Fruit fly (Drosophila melanogaster) whole organism, prepupa: ENCODE data around the gene Psa.

Source experiments
- Blimp-1 ChIP-seq: fragments of 200-800 bp; sonication (Bioruptor generic); optimal IDR thresholded peaks from 3 replicates; lab custom pipeline; 2017; ENCODE audit warnings: missing biosample characterization, missing genetic modification characterization, mild to moderate bottlenecking, moderate library complexity, missing genetic modification reagents
- CG10631 ChIP-seq: fragments of 200-800 bp; sonication (Bioruptor generic); optimal IDR thresholded peaks from 2 replicates; lab custom pipeline; 2016; ENCODE audit warnings: missing biosample characterization, missing genetic modification characterization
- CG10669 ChIP-seq: fragments of 200-800 bp; sonication (Bioruptor generic); optimal IDR thresholded peaks from 3 replicates; lab custom pipeline; 2018; ENCODE audit warnings: missing biosample characterization, mild to moderate bottlenecking, missing genetic modification characterization, moderate library complexity
- CG11294 ChIP-seq: fragments of 200-800 bp; sonication (Bioruptor generic); IDR thresholded peaks from 2 replicates; pipeline ENCODE4 v1.3.6; 2022; ENCODE audit warnings: missing biosample characterization, missing genetic modification characterization
- CG11762 ChIP-seq: fragments of 200-800 bp; sonication (Bioruptor generic); optimal IDR thresholded peaks from 3 replicates; lab custom pipeline; 2016; ENCODE audit warnings: missing biosample characterization, missing genetic modification characterization; ENCODE audit not compliant: insufficient read depth
- CG11902 ChIP-seq: fragments of 200-800 bp; sonication (Bioruptor generic); optimal IDR thresholded peaks from 3 replicates; lab custom pipeline; 2016; ENCODE audit warnings: missing biosample characterization, missing genetic modification characterization
- CG15336 ChIP-seq: fragments of 200-800 bp; sonication (Bioruptor generic); IDR thresholded peaks from 2 replicates; pipeline ENCODE4 v1.3.6; 2022; ENCODE audit warnings: missing biosample characterization, missing genetic modification characterization
- CG1621 ChIP-seq: fragments of 200-800 bp; sonication (Bioruptor generic); optimal IDR thresholded peaks from 3 replicates; lab custom pipeline; 2018; ENCODE audit warnings: missing biosample characterization, mild to moderate bottlenecking, missing genetic modification characterization
- CG16779 ChIP-seq: fragments of 200-800 bp; sonication (Bioruptor generic); optimal IDR thresholded peaks from 3 replicates; lab custom pipeline; 2017; ENCODE audit warnings: missing biosample characterization, mild to moderate bottlenecking, missing genetic modification characterization
- CG3032 ChIP-seq: fragments of 200-800 bp; optimal IDR thresholded peaks from 2 replicates; lab custom pipeline; 2019; ENCODE audit warnings: missing biosample characterization, mild to moderate bottlenecking, missing genetic modification characterization, moderate library complexity
- CG31627 ChIP-seq: fragments of 200-800 bp; sonication (Bioruptor generic); optimal IDR thresholded peaks from 3 replicates; lab custom pipeline; 2016; ENCODE audit warnings: missing biosample characterization, missing genetic modification characterization
- CG32006 ChIP-seq: fragments of 200-800 bp; sonication (Bioruptor generic); optimal IDR thresholded peaks from 3 replicates; lab custom pipeline; 2017; ENCODE audit warnings: missing biosample characterization, mild to moderate bottlenecking, missing genetic modification characterization
- CG34406 ChIP-seq: fragments of 200-800 bp; sonication (Bioruptor generic); optimal IDR thresholded peaks from 3 replicates; lab custom pipeline; 2016; ENCODE audit warnings: missing biosample characterization, missing genetic modification characterization
- CG3919 ChIP-seq: fragments of 200-800 bp; sonication (Bioruptor generic); optimal IDR thresholded peaks from 3 replicates; lab custom pipeline; 2016; ENCODE audit warnings: missing biosample characterization, missing genetic modification characterization
- CG4318 ChIP-seq: fragments of 200-800 bp; sonication (Bioruptor generic); optimal IDR thresholded peaks from 3 replicates; lab custom pipeline; 2017; ENCODE audit warnings: missing biosample characterization, mild to moderate bottlenecking, missing genetic modification characterization
- CG6163 ChIP-seq: fragments of 200-800 bp; sonication (Bioruptor generic); IDR thresholded peaks from 3 replicates; pipeline ENCODE4 v1.3.6; 2022; ENCODE audit warnings: missing biosample characterization, missing genetic modification characterization
- CG6808 ChIP-seq: fragments of 200-800 bp; sonication (Bioruptor generic); optimal IDR thresholded peaks from 3 replicates; lab custom pipeline; 2017; ENCODE audit warnings: missing biosample characterization, missing genetic modification characterization, mild to moderate bottlenecking, moderate library complexity, missing genetic modification reagents
- CG6854 ChIP-seq: fragments of 200-800 bp; sonication (Bioruptor generic); optimal IDR thresholded peaks from 2 replicates; lab custom pipeline; 2017; ENCODE audit warnings: missing biosample characterization, mild to moderate bottlenecking, missing genetic modification characterization
- CG7368 ChIP-seq: fragments of 200-800 bp; sonication (Bioruptor generic); optimal IDR thresholded peaks from 3 replicates; lab custom pipeline; 2016; ENCODE audit warnings: missing biosample characterization, missing genetic modification characterization
- CG8119 ChIP-seq: fragments of 200-800 bp; sonication (Bioruptor generic); IDR thresholded peaks from 3 replicates; pipeline ENCODE4 v1.3.6; 2022; ENCODE audit warnings: missing biosample characterization, missing genetic modification characterization
- CG8319 ChIP-seq: fragments of 200-800 bp; sonication (Bioruptor generic); optimal IDR thresholded peaks from 3 replicates; lab custom pipeline; 2016; ENCODE audit warnings: missing biosample characterization, missing genetic modification characterization
- CG8632 ChIP-seq: fragments of 200-800 bp; sonication (Bioruptor generic); optimal IDR thresholded peaks from 3 replicates; lab custom pipeline; 2016; ENCODE audit warnings: missing biosample characterization, missing genetic modification characterization
- CG9139 ChIP-seq: fragments of 200-800 bp; sonication (Bioruptor generic); optimal IDR thresholded peaks from 3 replicates; lab custom pipeline; 2017; ENCODE audit warnings: missing biosample characterization, mild to moderate bottlenecking, missing genetic modification characterization
- Eip78C ChIP-seq: fragments of 200-800 bp; sonication (Bioruptor generic); peaks from one replicate; lab custom pipeline; 2016; ENCODE audit warnings: missing biosample characterization, missing genetic modification characterization
- Eip93F ChIP-seq: fragments of 200-800 bp; sonication (Bioruptor generic); optimal IDR thresholded peaks from 2 replicates; lab custom pipeline; 2016; ENCODE audit warnings: missing biosample characterization, mild to moderate bottlenecking, missing genetic modification characterization
- Ets21C ChIP-seq: fragments of 200-800 bp; sonication (Bioruptor generic); optimal IDR thresholded peaks from 3 replicates; lab custom pipeline; 2016; ENCODE audit warnings: missing biosample characterization, missing genetic modification characterization
- Ets96B ChIP-seq: fragments of 200-800 bp; optimal IDR thresholded peaks from 2 replicates; lab custom pipeline; 2019; ENCODE audit warnings: missing biosample characterization, mild to moderate bottlenecking, missing genetic modification characterization, moderate library complexity
- Gug ChIP-seq: fragments of 200-800 bp; sonication (Bioruptor generic); IDR thresholded peaks from 2 replicates; pipeline ENCODE4 v1.3.6; 2022; ENCODE audit warnings: missing biosample characterization, missing genetic modification characterization
- Hr38 ChIP-seq: sonication (Bioruptor generic); optimal IDR thresholded peaks from 2 replicates; lab custom pipeline; 2016; ENCODE audit warnings: missing biosample characterization, missing genetic modification characterization
- Hr39 ChIP-seq: fragments of 200-800 bp; sonication (Bioruptor generic); optimal IDR thresholded peaks from 2 replicates; lab custom pipeline; 2016; ENCODE audit warnings: missing biosample characterization, missing genetic modification characterization
- Hr4 ChIP-seq: fragments of 200-800 bp; sonication (Bioruptor generic); optimal IDR thresholded peaks from 3 replicates; lab custom pipeline; 2016; ENCODE audit warnings: missing biosample characterization, missing genetic modification characterization
- Lpt ChIP-seq: fragments of 200-800 bp; sonication (Bioruptor generic); optimal IDR thresholded peaks from 3 replicates; lab custom pipeline; 2016; ENCODE audit warnings: missing biosample characterization, missing genetic modification characterization
- Met ChIP-seq: fragments of 200-800 bp; sonication (Bioruptor generic); optimal IDR thresholded peaks from 3 replicates; lab custom pipeline; 2016; ENCODE audit warnings: missing biosample characterization, missing genetic modification characterization
- OdsH ChIP-seq: fragments of 200-800 bp; sonication (Bioruptor generic); optimal IDR thresholded peaks from 3 replicates; lab custom pipeline; 2016; ENCODE audit warnings: missing biosample characterization, missing genetic modification characterization
- Smox ChIP-seq: fragments of 200-800 bp; sonication (Bioruptor generic); optimal IDR thresholded peaks from 3 replicates; lab custom pipeline; 2016; ENCODE audit warnings: missing biosample characterization, missing genetic modification characterization
- Sox102F ChIP-seq: fragments of 200-800 bp; sonication (Bioruptor generic); optimal IDR thresholded peaks from 2 replicates; lab custom pipeline; 2016; ENCODE audit warnings: missing biosample characterization, mild to moderate bottlenecking, missing genetic modification characterization
- Sox14 ChIP-seq: fragments of 200-800 bp; sonication (Bioruptor generic); optimal IDR thresholded peaks from 3 replicates; lab custom pipeline; 2016; ENCODE audit warnings: missing biosample characterization, missing genetic modification characterization
- Sox15 ChIP-seq: fragments of 200-800 bp; sonication (Bioruptor generic); optimal IDR thresholded peaks from 3 replicates; lab custom pipeline; 2016; ENCODE audit warnings: missing biosample characterization, missing genetic modification characterization
- dac ChIP-seq: fragments of 200-800 bp; sonication (Bioruptor generic); optimal IDR thresholded peaks from 2 replicates; lab custom pipeline; 2017; ENCODE audit warnings: missing biosample characterization, mild to moderate bottlenecking, missing genetic modification characterization
- eg ChIP-seq: fragments of 200-800 bp; sonication (Bioruptor generic); IDR thresholded peaks from 3 replicates; pipeline ENCODE4 v1.3.6; 2022; ENCODE audit warnings: missing biosample characterization, missing genetic modification characterization
- esn ChIP-seq: fragments of 200-800 bp; sonication (Bioruptor generic); optimal IDR thresholded peaks from 2 replicates; lab custom pipeline; 2016; ENCODE audit warnings: missing biosample characterization, mild to moderate bottlenecking, missing genetic modification characterization, moderate library complexity
- fd59A ChIP-seq: fragments of 200-800 bp; sonication (Bioruptor generic); optimal IDR thresholded peaks from 2 replicates; lab custom pipeline; 2017; ENCODE audit warnings: missing biosample characterization, mild to moderate bottlenecking, missing genetic modification characterization, missing genetic modification reagents
- fd85E ChIP-seq: fragments of 200-800 bp; sonication (Bioruptor generic); optimal IDR thresholded peaks from 3 replicates; lab custom pipeline; 2016; ENCODE audit warnings: missing biosample characterization, missing genetic modification characterization
- fkh ChIP-seq: fragments of 200-800 bp; sonication (Bioruptor generic); optimal IDR thresholded peaks from 3 replicates; lab custom pipeline; 2017; ENCODE audit warnings: missing biosample characterization, mild to moderate bottlenecking, missing genetic modification characterization, moderate library complexity
- net ChIP-seq: fragments of 200-800 bp; sonication (Bioruptor generic); optimal IDR thresholded peaks from 3 replicates; lab custom pipeline; 2016; ENCODE audit warnings: missing biosample characterization, missing genetic modification characterization
- salr ChIP-seq, 2 experiments: fragments of 200-800 bp; sonication (Bioruptor generic); optimal IDR thresholded peaks; 3 replicates each; lab custom pipeline; 2016 to 2018; ENCODE audit warnings: missing biosample characterization in 2 of 2, missing genetic modification characterization in 2 of 2, mild to moderate bottlenecking in 1 of 2
- spab ChIP-seq: fragments of 200-800 bp; sonication (Bioruptor generic); optimal IDR thresholded peaks from 2 replicates; lab custom pipeline; 2017; ENCODE audit warnings: missing biosample characterization, mild to moderate bottlenecking, missing genetic modification characterization, missing genetic modification reagents
- ss ChIP-seq, 2 experiments: fragments of 200-800 bp; sonication (Bioruptor generic); optimal IDR thresholded peaks; 2 replicates in 1 of 2; 3 replicates in 1 of 2; lab custom pipeline; 2017 to 2018; ENCODE audit warnings: mild to moderate bottlenecking in 2 of 2, missing biosample characterization in 2 of 2, missing genetic modification characterization in 2 of 2, moderate library complexity in 1 of 2
- topi ChIP-seq: fragments of 200-800 bp; sonication (Bioruptor generic); optimal IDR thresholded peaks from 3 replicates; lab custom pipeline; 2016; ENCODE audit warnings: missing biosample characterization, missing genetic modification characterization

Gene Psa

dm6 chr3L:1484747-1485146, 17.9 kb upstream of the Psa start (continued):
- TF ChIP-seq Lpt (GFP tag; lab: Kevin White, UChicago), result no peak
- peak; percentile 36 for TF ChIP-seq spab
- TF ChIP-seq CG15336 (GFP tag; lab: Robert Waterston, UW), result no peak
- peak; percentile 57 for TF ChIP-seq CG6163
- no peak for TF ChIP-seq CG9139 (GFP tag; lab: Kevin White, UChicago)
- TF ChIP-seq CG6854 (GFP tag; lab: Kevin White, UChicago), result no peak
- TF ChIP-seq CG1621 (tag; lab: Kevin White, UChicago), result no peak

- TF ChIP-seq CG7368 (GFP tag; lab: Kevin White, UChicago) (no peak), CG3032 (tag; lab: Kevin White, UChicago) (no peak), fd85E (no peak), fd59A (GFP tag; lab: Kevin White, UChicago) (no peak), OdsH (GFP tag; lab: Kevin White, UChicago) (no peak), spab (no peak), Gug (GFP tag; lab: Robert Waterston, UW) (no peak), fkh (GFP tag; lab: Kevin White, UChicago) (no peak), CG11902 (no peak), CG8319 (GFP tag; lab: Kevin White, UChicago) (no peak), CG6808 (no peak), Sox15 (no peak), CG34406 (no peak), CG8119 (GFP tag; lab: Robert Waterston, UW) (no peak), CG6163 (no peak), CG11294 (GFP tag; lab: Robert Waterston, UW) (no peak), ss (GFP tag; optimal IDR thresholded peaks at IDR 0.05; lab: Kevin White, UChicago) (no peak), CG8632 (no peak), CG9139 (GFP tag; lab: Kevin White, UChicago) (no peak), dac (no peak), Hr38 (GFP tag; lab: Kevin White, UChicago) (no peak), Sox14 (GFP tag; lab: Kevin White, UChicago) (peak; percentile 5), CG11762 (GFP tag; lab: Kevin White, UChicago) (no peak), CG32006 (GFP tag; lab: Kevin White, UChicago) (no peak), Hr39 (GFP tag; lab: Kevin White, UChicago) (no peak), CG10669 (no peak), CG1621 (tag; lab: Kevin White, UChicago) (no peak), net (GFP tag; lab: Kevin White, UChicago) (no peak), Smox (no peak), Blimp-1 (GFP tag; lab: Kevin White, UChicago) (no peak), topi (GFP tag; lab: Kevin White, UChicago) (no peak), Met (GFP tag; lab: Kevin White, UChicago) (peak; percentile 6), Hr4 (no peak), salr (GFP tag; optimal IDR thresholded peaks at IDR 0.05; lab: Kevin White, UChicago) (no peak), CG10631 (GFP tag; lab: Kevin White, UChicago) (no peak), Sox102F (GFP tag; lab: Kevin White, UChicago) (no peak), Ets21C (GFP tag; lab: Kevin White, UChicago) (no peak), Eip78C (GFP tag; lab: Kevin White, UChicago) (peak; percentile 65), CG4318 (GFP tag; lab: Kevin White, UChicago) (no peak), Lpt (GFP tag; lab: Kevin White, UChicago) (peak; percentile 0), esn (GFP tag; lab: Kevin White, UChicago) (peak; percentile 4), eg (0 out of 3 replicates have a peak, but pooled peaks have one; percentile 46), CG3919 (peak; percentile 24), CG31627 (GFP tag; lab: Kevin White, UChicago) (no peak), Ets96B (no peak), Eip93F (GFP tag; lab: Kevin White, UChicago) (no peak), CG16779 (tag; lab: Kevin White, UChicago) (no peak)
Measured at dm6 chr3L:1488592-1489183, 14.0 kb upstream of the Psa start.
